Fruit fly (Drosophila melanogaster) whole organism, prepupa: ENCODE data around the gene hng2.

ENCODE experiments used
- CG11294 ChIP-seq: fragments of 200-800 bp; sonication (Bioruptor generic); IDR thresholded peaks from 2 replicates; pipeline ENCODE4 v1.3.6; 2022; ENCODE audit warnings: missing biosample characterization, missing genetic modification characterization
- CG3032 ChIP-seq: fragments of 200-800 bp; optimal IDR thresholded peaks from 2 replicates; lab custom pipeline; 2019; ENCODE audit warnings: missing biosample characterization, mild to moderate bottlenecking, missing genetic modification characterization, moderate library complexity
- CG6792 ChIP-seq: fragments of 200-800 bp; sonication (Bioruptor generic); optimal IDR thresholded peaks from 3 replicates; lab custom pipeline; 2016; ENCODE audit warnings: missing biosample characterization, missing genetic modification characterization
- Gug ChIP-seq: fragments of 200-800 bp; sonication (Bioruptor generic); IDR thresholded peaks from 2 replicates; pipeline ENCODE4 v1.3.6; 2022; ENCODE audit warnings: missing biosample characterization, missing genetic modification characterization
- Hr39 ChIP-seq: fragments of 200-800 bp; sonication (Bioruptor generic); optimal IDR thresholded peaks from 2 replicates; lab custom pipeline; 2016; ENCODE audit warnings: missing biosample characterization, missing genetic modification characterization
- Smox ChIP-seq: fragments of 200-800 bp; sonication (Bioruptor generic); optimal IDR thresholded peaks from 3 replicates; lab custom pipeline; 2016; ENCODE audit warnings: missing biosample characterization, missing genetic modification characterization
- Sox102F ChIP-seq: fragments of 200-800 bp; sonication (Bioruptor generic); optimal IDR thresholded peaks from 2 replicates; lab custom pipeline; 2016; ENCODE audit warnings: missing biosample characterization, mild to moderate bottlenecking, missing genetic modification characterization
- dsx ChIP-seq: fragments of 200-800 bp; optimal IDR thresholded peaks from 3 replicates; lab custom pipeline; 2019; ENCODE audit warnings: missing biosample characterization, mild to moderate bottlenecking, missing genetic modification characterization, moderate library complexity; ENCODE audit not compliant: poor library complexity, severe bottlenecking
- esn ChIP-seq: fragments of 200-800 bp; sonication (Bioruptor generic); optimal IDR thresholded peaks from 2 replicates; lab custom pipeline; 2016; ENCODE audit warnings: missing biosample characterization, mild to moderate bottlenecking, missing genetic modification characterization, moderate library complexity
- salr ChIP-seq, 2 experiments: fragments of 200-800 bp; sonication (Bioruptor generic); optimal IDR thresholded peaks; 3 replicates each; lab custom pipeline; 2016 to 2018; ENCODE audit warnings: missing biosample characterization in 2 of 2, missing genetic modification characterization in 2 of 2, mild to moderate bottlenecking in 1 of 2

DNA sequence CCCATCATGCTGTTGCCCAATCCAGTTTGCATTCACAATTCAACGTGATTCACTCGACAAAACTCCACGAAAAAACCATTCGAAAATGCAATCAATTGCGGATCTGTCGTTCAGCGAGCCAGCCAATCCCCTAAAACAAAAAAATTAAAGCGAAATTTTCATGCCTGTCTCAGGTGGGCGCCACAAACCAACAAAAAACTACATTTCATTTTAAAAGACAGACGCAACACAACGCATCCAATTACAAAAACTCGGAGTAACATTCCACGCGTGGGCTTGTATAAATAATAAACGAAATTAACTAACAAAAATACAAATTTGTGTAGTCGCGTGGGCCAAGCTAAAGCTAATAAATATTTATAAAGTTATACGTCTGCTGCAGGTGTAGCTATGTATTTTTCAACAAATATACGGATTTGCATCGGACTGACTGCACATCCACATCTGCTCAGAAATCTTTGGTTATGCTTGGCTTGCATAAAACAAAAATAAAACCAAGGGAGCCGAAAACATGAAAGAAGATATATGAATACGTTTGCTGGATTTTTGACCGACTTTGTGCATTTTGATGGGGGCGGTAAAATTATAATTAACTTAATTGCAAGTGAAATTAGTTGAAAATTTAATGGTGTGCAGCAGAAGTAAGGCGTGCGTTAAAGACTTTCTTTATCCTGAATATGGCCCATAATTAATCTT lies 38.0 kb downstream of the hng2 start:
- TF ChIP-seq CG11294 (GFP tag; lab: Robert Waterston, UW) (no peak), Gug (GFP tag; lab: Robert Waterston, UW) (no peak), esn (no peak), Smox (GFP tag; lab: Kevin White, UChicago) (no peak), CG3032 (tag; lab: Kevin White, UChicago) (no peak), salr (GFP tag; optimal IDR thresholded peaks at IDR 0.05; lab: Kevin White, UChicago) (no peak), CG6792 (GFP tag; lab: Kevin White, UChicago) (no peak), Hr39 (GFP tag; lab: Kevin White, UChicago) (no peak), dsx (GFP tag; lab: Kevin White, UChicago) (no peak), Sox102F (GFP tag; lab: Kevin White, UChicago) (no peak)
